Worm (Caenorhabditis elegans) whole organism, L4 larva: Measurements from ENCODE around the gene ugt-54.

ENCODE experiments used
- F44E2.7 ChIP-seq: fragments of 200-800 bp; sonication (Bioruptor generic); IDR thresholded peaks from 2 replicates; pipeline ENCODE4 v2.1.2; 2022; ENCODE audit warnings: missing genetic modification characterization, missing compliant biosample characterization
- F49E8.2 ChIP-seq: sonication (generic microtip); optimal IDR thresholded peaks from 2 replicates; lab custom pipeline; 2016; ENCODE audit warnings: missing compliant biosample characterization, mild to moderate bottlenecking, missing genetic modification characterization, borderline replicate concordance
- T26A8.4 ChIP-seq: fragments of 200-800 bp; sonication (Bioruptor generic); IDR thresholded peaks from 2 replicates; pipeline ENCODE4 v1.3.6; 2022; ENCODE audit warnings: missing genetic modification characterization, missing compliant biosample characterization
- Y105C5A.15 ChIP-seq: fragments of 200-800 bp; sonication (Bioruptor generic); IDR thresholded peaks from 2 replicates; pipeline ENCODE4 v1.3.6; 2022; ENCODE audit warnings: missing genetic modification characterization, missing compliant biosample characterization
- Y48G9A.11 ChIP-seq: fragments of 200-800 bp; sonication (Bioruptor generic); IDR thresholded peaks from 2 replicates; pipeline ENCODE4 v1.3.6; 2022; ENCODE audit warnings: missing genetic modification reagents, missing genetic modification characterization, missing compliant biosample characterization
- aha-1 ChIP-seq: fragments of 150-350 bp; peaks from one replicate; lab custom pipeline; 2014; ENCODE audit warnings: missing biosample characterization, missing genetic modification characterization
- ceh-28 ChIP-seq: fragments of 150-350 bp; optimal IDR thresholded peaks from 2 replicates; lab custom pipeline; 2014; ENCODE audit warnings: missing biosample characterization, missing genetic modification reagents, missing genetic modification characterization
- ceh-44 ChIP-seq: fragments of 200-800 bp; sonication (Bioruptor generic); IDR thresholded peaks from 2 replicates; pipeline ENCODE4 v1.3.6; 2022; ENCODE audit warnings: missing genetic modification reagents, missing genetic modification characterization, missing compliant biosample characterization
- ceh-62 ChIP-seq: sonication (generic microtip); optimal IDR thresholded peaks from 2 replicates; lab custom pipeline; 2017; ENCODE audit warnings: missing biosample characterization, missing genetic modification characterization
- ceh-82 ChIP-seq: sonication (generic microtip); optimal IDR thresholded peaks from 2 replicates; lab custom pipeline; 2017; ENCODE audit warnings: missing biosample characterization, missing genetic modification characterization
- daf-16 ChIP-seq, 3 experiments: sonication (generic microtip); optimal IDR thresholded peaks; 2 replicates each; lab custom pipeline; 2016 to 2017; ENCODE audit warnings: missing genetic modification characterization in 3 of 3, missing genetic modification reagents in 3 of 3, mild to moderate bottlenecking in 2 of 3, missing compliant biosample characterization in 2 of 3, missing biosample characterization in 1 of 3, moderate library complexity in 1 of 3
- daf-8 ChIP-seq: fragments of 200-800 bp; sonication (Bioruptor generic); IDR thresholded peaks from 2 replicates; pipeline ENCODE4 v1.3.6; 2022; ENCODE audit warnings: missing genetic modification characterization, missing compliant biosample characterization
- dmd-6 ChIP-seq: fragments of 200-800 bp; sonication (Bioruptor generic); IDR thresholded peaks from 2 replicates; pipeline ENCODE4 v1.3.6; 2022; ENCODE audit warnings: missing genetic modification reagents, missing genetic modification characterization, missing compliant biosample characterization
- dve-1 ChIP-seq: sonication (generic microtip); optimal IDR thresholded peaks from 2 replicates; lab custom pipeline; 2017; ENCODE audit warnings: antibody characterized with exemption, mild to moderate bottlenecking, missing genetic modification characterization, missing compliant biosample characterization; ENCODE audit not compliant: insufficient read depth
- egl-27 ChIP-seq: sonication (generic microtip); optimal IDR thresholded peaks from 3 replicates; lab custom pipeline; 2017; ENCODE audit warnings: missing biosample characterization, missing genetic modification reagents, missing genetic modification characterization
- fos-1 ChIP-seq: fragments of 150-350 bp; optimal IDR thresholded peaks from 2 replicates; lab custom pipeline; 2014; ENCODE audit warnings: missing biosample characterization, missing genetic modification characterization
- hlh-11 ChIP-seq: fragments of 200-800 bp; sonication (Bioruptor generic); optimal IDR thresholded peaks from 2 replicates; lab custom pipeline; 2018; ENCODE audit warnings: mild to moderate bottlenecking, missing genetic modification characterization, missing compliant biosample characterization
- hlh-30 ChIP-seq: sonication (generic microtip); optimal IDR thresholded peaks from 2 replicates; lab custom pipeline; 2017; ENCODE audit warnings: antibody characterized with exemption, mild to moderate bottlenecking, missing genetic modification characterization, missing compliant biosample characterization; ENCODE audit not compliant: insufficient read depth
- lim-7 ChIP-seq: fragments of 200-800 bp; sonication (Bioruptor generic); IDR thresholded peaks from 2 replicates; pipeline ENCODE4 v1.3.6; 2022; ENCODE audit warnings: missing genetic modification characterization, missing compliant biosample characterization
- lin-1 ChIP-seq: fragments of 200-800 bp; sonication (Bioruptor generic); IDR thresholded peaks from 2 replicates; pipeline ENCODE4 v1.3.6; 2022; ENCODE audit warnings: missing genetic modification reagents, missing genetic modification characterization, missing compliant biosample characterization
- lsy-2 ChIP-seq, 2 experiments: fragments of 150-350 bp in 1 of 2; sonication (generic microtip) in 1 of 2; optimal IDR thresholded peaks; 2 replicates each; lab custom pipeline; 2014 to 2017; ENCODE audit warnings: missing biosample characterization in 2 of 2, missing genetic modification characterization in 2 of 2
- madf-5 ChIP-seq, 2 experiments: fragments of 200-800 bp; sonication (Bioruptor generic); IDR thresholded peaks; 2 replicates each; pipeline ENCODE4 v1.3.6; 2022; ENCODE audit warnings: missing compliant biosample characterization in 2 of 2, missing genetic modification characterization in 2 of 2
- mdl-1 ChIP-seq, 2 experiments: fragments of 150-350 bp in 1 of 2; sonication (generic microtip) in 1 of 2; optimal IDR thresholded peaks; 2 replicates each; lab custom pipeline; 2014 to 2017; ENCODE audit warnings: missing biosample characterization in 2 of 2, missing genetic modification characterization in 2 of 2
- mxl-2 ChIP-seq: fragments of 200-800 bp; sonication (Bioruptor generic); conservative IDR thresholded peaks from 2 replicates; pipeline ENCODE4 v1.3.6; 2022; ENCODE audit warnings: missing genetic modification reagents, missing genetic modification characterization, missing compliant biosample characterization
- mxl-3 ChIP-seq: fragments of 200-800 bp; sonication (Bioruptor generic); optimal IDR thresholded peaks from 2 replicates; lab custom pipeline; 2018; ENCODE audit warnings: mild to moderate bottlenecking, missing genetic modification characterization, missing compliant biosample characterization
- nhr-237 ChIP-seq: sonication (generic microtip); optimal IDR thresholded peaks from 2 replicates; lab custom pipeline; 2017; ENCODE audit warnings: missing biosample characterization, missing genetic modification characterization
- nhr-25 ChIP-seq: sonication (generic microtip); optimal IDR thresholded peaks from 2 replicates; lab custom pipeline; 2017; ENCODE audit warnings: missing genetic modification characterization, mild to moderate bottlenecking, missing compliant biosample characterization, antibody characterized with exemption, moderate library complexity, borderline replicate concordance; ENCODE audit not compliant: insufficient read depth
- nhr-28 ChIP-seq: fragments of 150-350 bp; optimal IDR thresholded peaks from 2 replicates; lab custom pipeline; 2014; ENCODE audit warnings: missing biosample characterization, missing genetic modification characterization
- nhr-41 ChIP-seq: fragments of 200-800 bp; sonication (Bioruptor generic); IDR thresholded peaks from 2 replicates; pipeline ENCODE4 v1.3.6; 2022; ENCODE audit warnings: missing genetic modification reagents, missing genetic modification characterization, missing compliant biosample characterization
- nhr-42 ChIP-seq: fragments of 200-800 bp; sonication (Bioruptor generic); IDR thresholded peaks from 2 replicates; pipeline ENCODE4 v1.3.6; 2022; ENCODE audit warnings: missing genetic modification characterization, missing compliant biosample characterization
- nhr-48 ChIP-seq: sonication (generic microtip); optimal IDR thresholded peaks from 2 replicates; lab custom pipeline; 2016; ENCODE audit warnings: mild to moderate bottlenecking, missing genetic modification characterization, missing compliant biosample characterization
- php-3 ChIP-seq: fragments of 200-800 bp; sonication (Bioruptor generic); IDR thresholded peaks from 2 replicates; pipeline ENCODE4 v1.3.6; 2022; ENCODE audit warnings: missing genetic modification reagents, missing genetic modification characterization, missing compliant biosample characterization
- pqm-1 ChIP-seq: sonication (generic microtip); optimal IDR thresholded peaks from 2 replicates; lab custom pipeline; 2017; ENCODE audit warnings: missing biosample characterization, missing genetic modification characterization
- rbr-2 ChIP-seq: sonication (generic microtip); optimal IDR thresholded peaks from 2 replicates; lab custom pipeline; 2016; ENCODE audit warnings: missing genotype, missing genetic modification characterization, missing compliant biosample characterization
- skn-1 ChIP-seq: fragments of 150-350 bp; optimal IDR thresholded peaks from 2 replicates; lab custom pipeline; 2014; ENCODE audit warnings: missing biosample characterization, missing genetic modification characterization
- snpc-4 ChIP-seq: fragments of 150-350 bp; optimal IDR thresholded peaks from 2 replicates; lab custom pipeline; 2014; ENCODE audit warnings: missing biosample characterization, missing genetic modification characterization
- spr-3 ChIP-seq: fragments of 200-800 bp; sonication (Bioruptor generic); optimal IDR thresholded peaks from 2 replicates; lab custom pipeline; 2018; ENCODE audit warnings: mild to moderate bottlenecking, missing genetic modification characterization, missing compliant biosample characterization
- tag-97 ChIP-seq: fragments of 200-800 bp; sonication (Bioruptor generic); IDR thresholded peaks from 2 replicates; pipeline ENCODE4 v1.3.6; 2022; ENCODE audit warnings: missing genetic modification characterization, missing compliant biosample characterization
- unc-130 ChIP-seq: sonication (generic microtip); optimal IDR thresholded peaks from 2 replicates; lab custom pipeline; 2016; ENCODE audit warnings: missing genetic modification reagents, missing genetic modification characterization, missing compliant biosample characterization
- zag-1 ChIP-seq: fragments of 150-350 bp; optimal IDR thresholded peaks from 2 replicates; lab custom pipeline; 2014; ENCODE audit warnings: missing biosample characterization, missing genetic modification characterization
- zip-11 ChIP-seq: fragments of 200-800 bp; sonication (Bioruptor generic); IDR thresholded peaks from 2 replicates; pipeline ENCODE4 v1.3.6; 2022; ENCODE audit warnings: missing genetic modification characterization, missing compliant biosample characterization
- ztf-11 ChIP-seq: fragments of 150-350 bp; optimal IDR thresholded peaks from 2 replicates; lab custom pipeline; 2014; ENCODE audit warnings: missing biosample characterization, missing genetic modification characterization

Gene ugt-54

ce11 chrIV:10790353-10790752 lies 28.9 kb downstream of the ugt-54 start, which contains the start of gene pept-2:
TSS of gene pept-2 (plus strand) at chrIV:10790653.
- TF ChIP-seq fos-1 (tag; lab: Kevin White, UChicago) (no peak), nhr-48 (tag; lab: Kevin White, UChicago) (no peak), nhr-42 (GFP tag; lab: Robert Waterston, UW) (no peak), F49E8.2 (no peak), zip-11 (GFP tag; lab: Robert Waterston, UW) (no peak)
- TF ChIP-seq, all 104 proteins: peak for 0

- TF ChIP-seq php-3 (GFP tag; lab: Robert Waterston, UW) (peak; percentile 51; the same call in 1 of the 2 replicates), hlh-30 (tag; lab: Kevin White, UChicago) (peak; percentile 58), tag-97 (GFP tag; lab: Robert Waterston, UW) (no peak), lsy-2 (tag; optimal IDR thresholded peaks at IDR 0.05; lab: Kevin White, UChicago) (no peak), dmd-6 (peak; percentile 46; the same call in 1 of the 2 replicates), nhr-28 (tag; lab: Kevin White, UChicago) (peak; percentile 37), F44E2.7 (no peak), lim-7 (GFP tag; lab: Robert Waterston, UW) (no peak), ztf-11 (tag; lab: Kevin White, UChicago) (no peak), ceh-28 (tag; lab: Kevin White, UChicago) (no peak), daf-16 (GFP tag; optimal IDR thresholded peaks at IDR 0.05; lab: Kevin White, UChicago) (no peak), daf-16 (tag; optimal IDR thresholded peaks at IDR 0.05; lab: Kevin White, UChicago) (peak; percentile 96), pqm-1 (tag; lab: Kevin White, UChicago) (peak; percentile 32), hlh-11 (tag; lab: Kevin White, UChicago) (peak; percentile 76), dve-1 (tag; lab: Kevin White, UChicago) (peak; percentile 82)
- TF ChIP-seq, all 104 proteins: peak for 8
These were observed 34.2 kb downstream of the ugt-54 start for ce11 chrIV:10795678-10796077.

- no peak for TF ChIP-seq rbr-2
- no peak for TF ChIP-seq daf-8 (GFP tag; lab: Robert Waterston, UW)
- peak; percentile 45 for TF ChIP-seq hlh-11 (tag; lab: Kevin White, UChicago)
- TF ChIP-seq nhr-48 (tag; lab: Kevin White, UChicago), result peak; percentile 10
- peak; percentile 21 for TF ChIP-seq pqm-1 (tag; lab: Kevin White, UChicago)
- TF ChIP-seq lsy-2 (tag; optimal IDR thresholded peaks at IDR 0.05; lab: Kevin White, UChicago), result no peak
- peak; percentile 89 for TF ChIP-seq aha-1 (tag; lab: Kevin White, UChicago)
- TF ChIP-seq egl-27 (tag; lab: Kevin White, UChicago), result no peak
- TF ChIP-seq dmd-6, result peak; percentile 43
- TF ChIP-seq daf-16 (GFP tag; optimal IDR thresholded peaks at IDR 0.05; lab: Kevin White, UChicago), result no peak
- TF ChIP-seq daf-16 (tag; optimal IDR thresholded peaks at IDR 0.05; lab: Kevin White, UChicago), result peak; percentile 95
- peak; percentile 48 for TF ChIP-seq nhr-28 (tag; lab: Kevin White, UChicago)
- no peak for TF ChIP-seq nhr-42 (GFP tag; lab: Robert Waterston, UW)
- peak; percentile 83 for TF ChIP-seq dve-1 (tag; lab: Kevin White, UChicago)
- no peak for TF ChIP-seq nhr-41 (GFP tag; lab: Robert Waterston, UW)
These were observed 35.2 kb downstream of the ugt-54 start for ce11 chrIV:10796707-10797106.

- no peak for TF ChIP-seq zag-1 (tag; lab: Kevin White, UChicago)
- no peak for TF ChIP-seq ztf-11 (tag; lab: Kevin White, UChicago)
- TF ChIP-seq madf-5 (GFP tag; IDR thresholded peaks at IDR 0.05; lab: Robert Waterston, UW), result no peak
- TF ChIP-seq ceh-82 (tag; lab: Kevin White, UChicago), result no peak
- TF ChIP-seq snpc-4, result no peak
- no peak for TF ChIP-seq nhr-25
- no peak for TF ChIP-seq lin-1 (GFP tag; lab: Robert Waterston, UW)
- no peak for TF ChIP-seq mxl-3 (GFP tag; lab: Kevin White, UChicago)
- TF ChIP-seq skn-1 (tag; lab: Kevin White, UChicago), result no peak
- no peak for TF ChIP-seq nhr-41 (GFP tag; lab: Robert Waterston, UW)
- TF ChIP-seq hlh-30 (tag; lab: Kevin White, UChicago), result no peak
- no peak for TF ChIP-seq T26A8.4 (GFP tag; lab: Robert Waterston, UW)
- no peak for TF ChIP-seq Y105C5A.15 (GFP tag; lab: Robert Waterston, UW)
- TF ChIP-seq daf-16 (GFP tag; optimal IDR thresholded peaks at IDR 0.05; lab: Kevin White, UChicago), result no peak
- peak; percentile 25 for TF ChIP-seq daf-16 (tag; optimal IDR thresholded peaks at IDR 0.05; lab: Kevin White, UChicago)
- no peak for TF ChIP-seq mdl-1 (tag; optimal IDR thresholded peaks at IDR 0.05; lab: Kevin White, UChicago)
- peak; percentile 13 for TF ChIP-seq dve-1 (tag; lab: Kevin White, UChicago)
- no peak for TF ChIP-seq spr-3 (GFP tag; lab: Kevin White, UChicago)
- no peak for TF ChIP-seq nhr-237 (tag; lab: Kevin White, UChicago)
- TF ChIP-seq aha-1 (tag; lab: Kevin White, UChicago), result no peak
- TF ChIP-seq nhr-28 (tag; lab: Kevin White, UChicago), result peak; percentile 74
- no peak for TF ChIP-seq Y48G9A.11
- no peak for TF ChIP-seq rbr-2
- TF ChIP-seq mxl-2 (GFP tag; lab: Robert Waterston, UW), result no peak
- TF ChIP-seq unc-130, result no peak
- TF ChIP-seq ceh-62, result no peak
- no peak for TF ChIP-seq ceh-44 (GFP tag; lab: Robert Waterston, UW)
- TF ChIP-seq pqm-1 (tag; lab: Kevin White, UChicago), result peak; percentile 44
- TF ChIP-seq daf-8 (GFP tag; lab: Robert Waterston, UW), result no peak
These were observed 37.1 kb downstream of the ugt-54 start for ce11 chrIV:10798604-10799003.
